Worm (Caenorhabditis elegans) whole organism, L3 larva: Measurements from ENCODE around the gene cal-2.

Source experiments
- fkh-10 ChIP-seq: sonication (generic microtip); optimal IDR thresholded peaks from 2 replicates; lab custom pipeline; 2017; ENCODE audit warnings: missing biosample characterization, missing genetic modification reagents, missing genetic modification characterization
- fkh-2 ChIP-seq: fragments of 150-350 bp; optimal IDR thresholded peaks from 2 replicates; lab custom pipeline; 2014; ENCODE audit warnings: missing biosample characterization, missing genetic modification reagents, missing genetic modification characterization
- fos-1 ChIP-seq: fragments of 150-350 bp; optimal IDR thresholded peaks from 2 replicates; lab custom pipeline; 2014; ENCODE audit warnings: missing biosample characterization, missing genetic modification characterization
- lin-15B ChIP-seq: fragments of 150-350 bp; optimal IDR thresholded peaks from 2 replicates; lab custom pipeline; 2014; ENCODE audit warnings: missing biosample characterization, missing genetic modification characterization
- lin-39 ChIP-seq: fragments of 150-350 bp; optimal IDR thresholded peaks from 2 replicates; lab custom pipeline; 2018; ENCODE audit warnings: missing biosample characterization, missing genetic modification reagents, missing genetic modification characterization
- nfya-1 ChIP-seq: sonication (generic microtip); optimal IDR thresholded peaks from 2 replicates; lab custom pipeline; 2017; ENCODE audit warnings: missing genetic modification characterization, mild to moderate bottlenecking, missing compliant biosample characterization, antibody characterized with exemption, moderate library complexity; ENCODE audit not compliant: insufficient read depth
- nhr-237 ChIP-seq: fragments of 150-350 bp; optimal IDR thresholded peaks from 2 replicates; lab custom pipeline; 2014; ENCODE audit warnings: missing biosample characterization, missing genetic modification characterization
- nhr-77 ChIP-seq: fragments of 150-350 bp; optimal IDR thresholded peaks from 2 replicates; lab custom pipeline; 2014; ENCODE audit warnings: missing biosample characterization, missing genetic modification characterization
- pqm-1 ChIP-seq: fragments of 150-350 bp; optimal IDR thresholded peaks from 2 replicates; lab custom pipeline; 2017; ENCODE audit warnings: missing biosample characterization, missing genetic modification characterization, inconsistent platforms
- unc-39 ChIP-seq: sonication (generic microtip); optimal IDR thresholded peaks from 4 replicates; lab custom pipeline; 2017; ENCODE audit warnings: missing biosample characterization, missing genetic modification characterization
- ztf-11 ChIP-seq: fragments of 150-350 bp; optimal IDR thresholded peaks from 2 replicates; lab custom pipeline; 2014; ENCODE audit warnings: missing biosample characterization, missing genetic modification characterization

DNA sequence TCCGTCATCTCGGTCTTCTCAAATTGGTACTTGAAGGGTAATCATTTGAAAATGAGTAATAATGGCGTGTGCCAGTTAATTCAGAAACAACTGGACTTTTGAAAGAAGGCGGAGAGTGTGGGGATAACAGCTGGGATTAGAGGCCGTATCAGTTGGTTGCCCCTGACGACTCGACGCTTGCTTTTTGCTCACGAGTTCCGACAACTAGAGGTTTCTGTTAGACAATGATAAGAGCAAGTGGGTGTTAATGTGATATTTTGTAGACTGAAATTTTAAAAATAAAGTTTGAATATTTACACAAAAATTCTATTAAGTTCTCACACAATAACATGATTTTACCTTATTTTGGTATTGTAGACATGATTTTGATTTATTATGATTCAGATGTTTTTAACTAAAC, 44.6 kb downstream of the cal-2 start, which contains the start of gene F44G4.7:
- TF ChIP-seq fos-1 (no peak), nfya-1 (tag; lab: Kevin White, UChicago) (no peak), fkh-10 (GFP tag; lab: Kevin White, UChicago) (no peak), nhr-77 (tag; lab: Kevin White, UChicago) (no peak), pqm-1 (tag; lab: Kevin White, UChicago) (no peak), unc-39 (no peak), ztf-11 (tag; lab: Kevin White, UChicago) (no peak), fkh-2 (no peak), lin-15B (no peak), lin-39 (no peak), nhr-237 (tag; lab: Kevin White, UChicago) (no peak)
